Worm (Caenorhabditis elegans) whole organism, young adult: Measurements from ENCODE around the gene srh-233.

Source experiments
- B0035.1 ChIP-seq: sonication (generic microtip); optimal IDR thresholded peaks from 2 replicates; lab custom pipeline; 2016; ENCODE audit warnings: missing genetic modification characterization, mild to moderate bottlenecking, missing compliant biosample characterization, missing genotype, missing genetic modification reagents
- F22D6.2 ChIP-seq: sonication (generic microtip); optimal IDR thresholded peaks from 2 replicates; lab custom pipeline; 2016; ENCODE audit warnings: mild to moderate bottlenecking, missing genetic modification characterization, missing compliant biosample characterization
- F23B12.7 ChIP-seq: sonication (generic microtip); optimal IDR thresholded peaks from 2 replicates; lab custom pipeline; 2017; ENCODE audit warnings: missing genetic modification characterization, mild to moderate bottlenecking, missing compliant biosample characterization, antibody characterized with exemption, moderate library complexity; ENCODE audit not compliant: insufficient read depth
- F52B5.7 ChIP-seq: sonication (generic microtip); optimal IDR thresholded peaks from 2 replicates; lab custom pipeline; 2016; ENCODE audit warnings: mild to moderate bottlenecking, missing genetic modification characterization, missing compliant biosample characterization
- F55B11.4 ChIP-seq: sonication (generic microtip); optimal IDR thresholded peaks from 2 replicates; lab custom pipeline; 2016; ENCODE audit warnings: missing compliant biosample characterization, missing genetic modification characterization, borderline replicate concordance; ENCODE audit not compliant: insufficient read depth
- T07F8.4 ChIP-seq: sonication (generic microtip); optimal IDR thresholded peaks from 2 replicates; lab custom pipeline; 2016; ENCODE audit warnings: mild to moderate bottlenecking, missing genetic modification characterization, moderate library complexity, missing compliant biosample characterization
- athp-1 ChIP-seq: sonication (generic microtip); optimal IDR thresholded peaks from 2 replicates; lab custom pipeline; 2017; ENCODE audit warnings: mild to moderate bottlenecking, missing genetic modification characterization, missing compliant biosample characterization
- attf-6 ChIP-seq: fragments of 200-800 bp; sonication (Bioruptor generic); IDR thresholded peaks from 2 replicates; pipeline ENCODE4 v1.3.6; 2022; ENCODE audit warnings: missing genetic modification reagents, missing genetic modification characterization, missing compliant biosample characterization
- bed-2 ChIP-seq: fragments of 200-800 bp; sonication (Bioruptor generic); IDR thresholded peaks from 2 replicates; pipeline ENCODE4 v1.3.6; 2022; ENCODE audit warnings: missing genetic modification reagents, missing genetic modification characterization, missing compliant biosample characterization
- cebp-1 ChIP-seq, 2 experiments: fragments of 200-800 bp in 1 of 2; sonication (Bioruptor generic) in 1 of 2; sonication (generic microtip) in 1 of 2; IDR thresholded peaks in 1 of 2; optimal IDR thresholded peaks in 1 of 2; 2 replicates each; pipeline versions ENCODE4 v1.3.6 to Lab custom; 2017 to 2022; ENCODE audit warnings: missing compliant biosample characterization in 2 of 2, missing genetic modification characterization in 2 of 2, mild to moderate bottlenecking in 1 of 2, missing genetic modification reagents in 1 of 2, moderate library complexity in 1 of 2
- ceh-100 ChIP-seq: fragments of 200-800 bp; sonication (Bioruptor generic); IDR thresholded peaks from 2 replicates; pipeline ENCODE4 v1.3.6; 2022; ENCODE audit warnings: missing genetic modification reagents, missing genetic modification characterization, missing compliant biosample characterization
- ceh-91 ChIP-seq: fragments of 200-800 bp; sonication (Bioruptor generic); IDR thresholded peaks from 2 replicates; pipeline ENCODE4 v1.3.6; 2022; ENCODE audit warnings: missing genetic modification reagents, missing genetic modification characterization, missing compliant biosample characterization
- dox-1 ChIP-seq: fragments of 200-800 bp; sonication (Bioruptor generic); IDR thresholded peaks from 2 replicates; pipeline ENCODE4 v1.3.6; 2022; ENCODE audit warnings: missing genetic modification reagents, missing genetic modification characterization, missing compliant biosample characterization
- dpff-1 ChIP-seq: sonication (generic microtip); optimal IDR thresholded peaks from 2 replicates; lab custom pipeline; 2017; ENCODE audit warnings: mild to moderate bottlenecking, missing genetic modification characterization, missing compliant biosample characterization
- egl-44 ChIP-seq: fragments of 200-800 bp; sonication (Bioruptor generic); IDR thresholded peaks from 2 replicates; pipeline ENCODE4 v1.3.6; 2022; ENCODE audit warnings: missing genetic modification reagents, missing genetic modification characterization, missing compliant biosample characterization
- egrh-3 ChIP-seq: fragments of 200-800 bp; sonication (Bioruptor generic); IDR thresholded peaks from 2 replicates; pipeline ENCODE4 v1.3.6; 2022; ENCODE audit warnings: missing genetic modification reagents, missing genetic modification characterization, missing compliant biosample characterization
- him-1 ChIP-seq: sonication (generic microtip); optimal IDR thresholded peaks from 2 replicates; lab custom pipeline; 2016; ENCODE audit warnings: missing genotype, missing genetic modification reagents, missing genetic modification characterization, missing compliant biosample characterization
- hmg-20 ChIP-seq: fragments of 200-800 bp; sonication (Bioruptor generic); IDR thresholded peaks from 2 replicates; pipeline ENCODE4 v1.3.6; 2022; ENCODE audit warnings: missing genetic modification reagents, missing genetic modification characterization, missing compliant biosample characterization
- let-526 ChIP-seq: fragments of 200-800 bp; sonication (Bioruptor generic); IDR thresholded peaks from 2 replicates; pipeline ENCODE4 v1.3.6; 2022; ENCODE audit warnings: missing genetic modification reagents, missing genetic modification characterization, missing compliant biosample characterization
- lin-54 ChIP-seq: fragments of 200-800 bp; sonication (Bioruptor generic); optimal IDR thresholded peaks from 2 replicates; lab custom pipeline; 2018; ENCODE audit warnings: mild to moderate bottlenecking, missing genetic modification characterization, missing compliant biosample characterization
- lsy-27 ChIP-seq: sonication (generic microtip); optimal IDR thresholded peaks from 2 replicates; lab custom pipeline; 2017; ENCODE audit warnings: missing genetic modification characterization, mild to moderate bottlenecking, missing compliant biosample characterization, antibody characterized with exemption, missing genotype, borderline replicate concordance; ENCODE audit not compliant: insufficient read depth
- madf-10 ChIP-seq: sonication (generic microtip); optimal IDR thresholded peaks from 2 replicates; lab custom pipeline; 2016; ENCODE audit warnings: mild to moderate bottlenecking, missing genetic modification characterization, missing compliant biosample characterization
- mcd-1 ChIP-seq: fragments of 200-800 bp; sonication (Bioruptor generic); IDR thresholded peaks from 2 replicates; pipeline ENCODE4 v1.3.6; 2022; ENCODE audit warnings: missing genetic modification reagents, missing genetic modification characterization, missing compliant biosample characterization
- mel-28 ChIP-seq: sonication (generic microtip); optimal IDR thresholded peaks from 2 replicates; lab custom pipeline; 2016; ENCODE audit warnings: borderline replicate concordance, mild to moderate bottlenecking, missing genetic modification characterization, missing compliant biosample characterization
- mes-4 ChIP-seq: sonication (generic microtip); optimal IDR thresholded peaks from 2 replicates; lab custom pipeline; 2016; ENCODE audit warnings: missing genotype, missing genetic modification characterization, missing compliant biosample characterization
- mxl-1 ChIP-seq: sonication (generic microtip); optimal IDR thresholded peaks from 2 replicates; lab custom pipeline; 2016; ENCODE audit warnings: missing genetic modification characterization, missing compliant biosample characterization
- nfya-1 ChIP-seq: sonication (generic microtip); optimal IDR thresholded peaks from 2 replicates; lab custom pipeline; 2017; ENCODE audit warnings: antibody characterized with exemption, missing compliant biosample characterization, missing genetic modification characterization, borderline replicate concordance; ENCODE audit not compliant: insufficient read depth
- nhr-179 ChIP-seq: sonication (generic microtip); optimal IDR thresholded peaks from 2 replicates; lab custom pipeline; 2016; ENCODE audit warnings: mild to moderate bottlenecking, missing genetic modification characterization, missing compliant biosample characterization
- nhr-80 ChIP-seq: sonication (generic microtip); optimal IDR thresholded peaks from 2 replicates; lab custom pipeline; 2016; ENCODE audit warnings: missing genetic modification characterization, missing compliant biosample characterization
- snpc-4 ChIP-seq, 5 experiments: fragments of 150-350 bp in 1 of 5; sonication (generic microtip) in 4 of 5; optimal IDR thresholded peaks; 2 replicates each; lab custom pipeline; 2014 to 2018; ENCODE audit warnings: missing genetic modification characterization in 5 of 5, missing biosample characterization in 3 of 5, antibody characterized with exemption in 2 of 5, mild to moderate bottlenecking in 2 of 5, missing compliant biosample characterization in 2 of 5, missing genotype in 2 of 5, moderate library complexity in 2 of 5, missing genetic modification reagents in 1 of 5
- somi-1 ChIP-seq: fragments of 200-800 bp; sonication (Bioruptor generic); optimal IDR thresholded peaks from 2 replicates; lab custom pipeline; 2018; ENCODE audit warnings: mild to moderate bottlenecking, missing genetic modification characterization, missing compliant biosample characterization
- unc-62 ChIP-seq: fragments of 150-350 bp; optimal IDR thresholded peaks from 2 replicates; lab custom pipeline; 2014; ENCODE audit warnings: missing biosample characterization, missing genetic modification reagents, missing genetic modification characterization
- ztf-18 ChIP-seq: sonication (generic microtip); optimal IDR thresholded peaks from 2 replicates; lab custom pipeline; 2016; ENCODE audit warnings: missing genotype, mild to moderate bottlenecking, missing genetic modification characterization, missing compliant biosample characterization
- ztf-22 ChIP-seq: fragments of 200-800 bp; sonication (Bioruptor generic); optimal IDR thresholded peaks from 2 replicates; lab custom pipeline; 2018; ENCODE audit warnings: mild to moderate bottlenecking, missing genetic modification characterization, moderate library complexity, missing compliant biosample characterization
- ztf-25 ChIP-seq: fragments of 200-800 bp; sonication (Bioruptor generic); IDR thresholded peaks from 2 replicates; pipeline ENCODE4 v1.3.6; 2022; ENCODE audit warnings: missing genetic modification reagents, missing genetic modification characterization, missing compliant biosample characterization
- ztf-26 ChIP-seq: sonication (generic microtip); optimal IDR thresholded peaks from 2 replicates; lab custom pipeline; 2017; ENCODE audit warnings: missing genetic modification characterization, missing compliant biosample characterization
- ztf-28 ChIP-seq: fragments of 200-800 bp; sonication (Bioruptor generic); IDR thresholded peaks from 2 replicates; pipeline ENCODE4 v1.3.6; 2022; ENCODE audit warnings: missing genetic modification reagents, missing genetic modification characterization, missing compliant biosample characterization

Gene srh-233

ce11 chrV:20005724-20006132 lies 43.4 kb upstream of the srh-233 start (continued):
- TF ChIP-seq let-526 (GFP tag; lab: Robert Waterston, UW) = peak; percentile 19; the same call in 1 of the 2 replicates
- TF ChIP-seq nhr-80 (tag; lab: Kevin White, UChicago) = peak; percentile 33
- no peak for TF ChIP-seq F22D6.2
- no peak for TF ChIP-seq mel-28
- no peak for TF ChIP-seq nhr-179
- TF ChIP-seq ztf-22 (GFP tag; lab: Kevin White, UChicago) = no peak
- peak; percentile 49 for TF ChIP-seq mcd-1 (GFP tag; lab: Robert Waterston, UW)
- no peak for TF ChIP-seq egrh-3 (GFP tag; lab: Robert Waterston, UW)
- no peak for TF ChIP-seq F55B11.4 (tag; lab: Kevin White, UChicago)
- no peak for TF ChIP-seq athp-1
- no peak for TF ChIP-seq F23B12.7 (tag; lab: Kevin White, UChicago)
- TF ChIP-seq B0035.1 (tag; lab: Kevin White, UChicago) = no peak
- TF ChIP-seq F52B5.7 = no peak
- TF ChIP-seq mes-4 = no peak
- no peak for TF ChIP-seq unc-62 (GFP tag; lab: Kevin White, UChicago)
- no peak for TF ChIP-seq madf-10 (tag; lab: Kevin White, UChicago)
- no peak for TF ChIP-seq lin-54 (GFP tag; lab: Kevin White, UChicago)
- peak; percentile 48 for TF ChIP-seq snpc-4 (GFP tag; optimal IDR thresholded peaks at IDR 0.05; lab: Kevin White, UChicago)
- peak in 3 of 4 experiments; percentile 16 to 55 (median 17) for TF ChIP-seq snpc-4 (tag; optimal IDR thresholded peaks at IDR 0.05; lab: Kevin White, UChicago)
- no peak for TF ChIP-seq hmg-20 (GFP tag; lab: Robert Waterston, UW)
- no peak for TF ChIP-seq ceh-100 (GFP tag; lab: Robert Waterston, UW)
- no peak for TF ChIP-seq ztf-18
- TF ChIP-seq cebp-1 (GFP tag; IDR thresholded peaks at IDR 0.05; lab: Robert Waterston, UW) = no peak
- peak; percentile 76 for TF ChIP-seq cebp-1 (tag; optimal IDR thresholded peaks at IDR 0.05; lab: Kevin White, UChicago)
- no peak for TF ChIP-seq bed-2 (GFP tag; lab: Robert Waterston, UW)
- TF ChIP-seq egl-44 (GFP tag; lab: Robert Waterston, UW) = peak; percentile 48; the same call in 1 of the 2 replicates
- TF ChIP-seq ztf-28 (GFP tag; lab: Robert Waterston, UW) = no peak
- no peak for TF ChIP-seq mxl-1 (tag; lab: Kevin White, UChicago)
- peak; percentile 67; the same call in 1 of the 2 replicates for TF ChIP-seq dox-1 (GFP tag; lab: Robert Waterston, UW)
- no peak for TF ChIP-seq nfya-1 (tag; lab: Kevin White, UChicago)

- TF ChIP-seq lsy-27 (tag; lab: Kevin White, UChicago) = no peak
- no peak for TF ChIP-seq ztf-26 (tag; lab: Kevin White, UChicago)
- no peak for TF ChIP-seq nfya-1 (tag; lab: Kevin White, UChicago)
- TF ChIP-seq him-1 (tag; lab: Kevin White, UChicago) = no peak
- no peak for TF ChIP-seq nhr-179
- TF ChIP-seq B0035.1 (tag; lab: Kevin White, UChicago) = no peak
- no peak for TF ChIP-seq attf-6 (GFP tag; lab: Robert Waterston, UW)
- TF ChIP-seq dpff-1 = no peak
- no peak for TF ChIP-seq ztf-18
- no peak for TF ChIP-seq T07F8.4 (tag; lab: Kevin White, UChicago)
Measured at ce11 chrV:20007470-20007869, 41.7 kb upstream of the srh-233 start, which contains the start of gene Y60A3A.23. TSS of gene Y60A3A.23 (plus strand) at chrV:20007770.

- TF ChIP-seq B0035.1 (tag; lab: Kevin White, UChicago) (no peak), nhr-80 (tag; lab: Kevin White, UChicago) (peak; percentile 61), F52B5.7 (no peak), somi-1 (peak; percentile 12), let-526 (GFP tag; lab: Robert Waterston, UW) (no peak), ceh-91 (GFP tag; lab: Robert Waterston, UW) (no peak), nhr-179 (no peak), ztf-25 (GFP tag; lab: Robert Waterston, UW) (no peak)
- TF ChIP-seq, all 124 proteins: peak for 2
Measured at ce11 chrV:20011199-20011598, 38.0 kb upstream of the srh-233 start.
